Fruit fly (Drosophila melanogaster) whole organism, prepupa: ENCODE results near the gene Nak.

Experiments used
- Blimp-1 ChIP-seq: fragments of 200-800 bp; sonication (Bioruptor generic); optimal IDR thresholded peaks from 3 replicates; lab custom pipeline; 2017; ENCODE audit warnings: missing biosample characterization, missing genetic modification characterization, mild to moderate bottlenecking, moderate library complexity, missing genetic modification reagents
- CG10669 ChIP-seq: fragments of 200-800 bp; sonication (Bioruptor generic); optimal IDR thresholded peaks from 3 replicates; lab custom pipeline; 2018; ENCODE audit warnings: missing biosample characterization, mild to moderate bottlenecking, missing genetic modification characterization, moderate library complexity
- CG11762 ChIP-seq: fragments of 200-800 bp; sonication (Bioruptor generic); optimal IDR thresholded peaks from 3 replicates; lab custom pipeline; 2016; ENCODE audit warnings: missing biosample characterization, missing genetic modification characterization; ENCODE audit not compliant: insufficient read depth
- CG11902 ChIP-seq: fragments of 200-800 bp; sonication (Bioruptor generic); optimal IDR thresholded peaks from 3 replicates; lab custom pipeline; 2016; ENCODE audit warnings: missing biosample characterization, missing genetic modification characterization
- CG15336 ChIP-seq: fragments of 200-800 bp; sonication (Bioruptor generic); IDR thresholded peaks from 2 replicates; pipeline ENCODE4 v1.3.6; 2022; ENCODE audit warnings: missing biosample characterization, missing genetic modification characterization
- CG1621 ChIP-seq: fragments of 200-800 bp; sonication (Bioruptor generic); optimal IDR thresholded peaks from 3 replicates; lab custom pipeline; 2018; ENCODE audit warnings: missing biosample characterization, mild to moderate bottlenecking, missing genetic modification characterization
- CG16779 ChIP-seq: fragments of 200-800 bp; sonication (Bioruptor generic); optimal IDR thresholded peaks from 3 replicates; lab custom pipeline; 2017; ENCODE audit warnings: missing biosample characterization, mild to moderate bottlenecking, missing genetic modification characterization
- CG3032 ChIP-seq: fragments of 200-800 bp; optimal IDR thresholded peaks from 2 replicates; lab custom pipeline; 2019; ENCODE audit warnings: missing biosample characterization, mild to moderate bottlenecking, missing genetic modification characterization, moderate library complexity
- CG4318 ChIP-seq: fragments of 200-800 bp; sonication (Bioruptor generic); optimal IDR thresholded peaks from 3 replicates; lab custom pipeline; 2017; ENCODE audit warnings: missing biosample characterization, mild to moderate bottlenecking, missing genetic modification characterization
- CG6163 ChIP-seq: fragments of 200-800 bp; sonication (Bioruptor generic); IDR thresholded peaks from 3 replicates; pipeline ENCODE4 v1.3.6; 2022; ENCODE audit warnings: missing biosample characterization, missing genetic modification characterization
- CG6276 ChIP-seq: fragments of 200-800 bp; sonication (Bioruptor generic); optimal IDR thresholded peaks from 2 replicates; lab custom pipeline; 2017; ENCODE audit warnings: missing biosample characterization, mild to moderate bottlenecking, missing genetic modification characterization
- CG7368 ChIP-seq: fragments of 200-800 bp; sonication (Bioruptor generic); optimal IDR thresholded peaks from 3 replicates; lab custom pipeline; 2016; ENCODE audit warnings: missing biosample characterization, missing genetic modification characterization
- CG8119 ChIP-seq: fragments of 200-800 bp; sonication (Bioruptor generic); IDR thresholded peaks from 3 replicates; pipeline ENCODE4 v1.3.6; 2022; ENCODE audit warnings: missing biosample characterization, missing genetic modification characterization
- CG8319 ChIP-seq: fragments of 200-800 bp; sonication (Bioruptor generic); optimal IDR thresholded peaks from 3 replicates; lab custom pipeline; 2016; ENCODE audit warnings: missing biosample characterization, missing genetic modification characterization
- CG8632 ChIP-seq: fragments of 200-800 bp; sonication (Bioruptor generic); optimal IDR thresholded peaks from 3 replicates; lab custom pipeline; 2016; ENCODE audit warnings: missing biosample characterization, missing genetic modification characterization
- Eip75B ChIP-seq: fragments of 200-800 bp; sonication (Bioruptor generic); optimal IDR thresholded peaks from 3 replicates; lab custom pipeline; 2016; ENCODE audit warnings: missing biosample characterization, missing genetic modification characterization
- Eip78C ChIP-seq: fragments of 200-800 bp; sonication (Bioruptor generic); peaks from one replicate; lab custom pipeline; 2016; ENCODE audit warnings: missing biosample characterization, missing genetic modification characterization
- Eip93F ChIP-seq: fragments of 200-800 bp; sonication (Bioruptor generic); optimal IDR thresholded peaks from 2 replicates; lab custom pipeline; 2016; ENCODE audit warnings: missing biosample characterization, mild to moderate bottlenecking, missing genetic modification characterization
- Ets96B ChIP-seq: fragments of 200-800 bp; optimal IDR thresholded peaks from 2 replicates; lab custom pipeline; 2019; ENCODE audit warnings: missing biosample characterization, mild to moderate bottlenecking, missing genetic modification characterization, moderate library complexity
- Gug ChIP-seq: fragments of 200-800 bp; sonication (Bioruptor generic); IDR thresholded peaks from 2 replicates; pipeline ENCODE4 v1.3.6; 2022; ENCODE audit warnings: missing biosample characterization, missing genetic modification characterization
- Hr38 ChIP-seq: sonication (Bioruptor generic); optimal IDR thresholded peaks from 2 replicates; lab custom pipeline; 2016; ENCODE audit warnings: missing biosample characterization, missing genetic modification characterization
- Hr39 ChIP-seq: fragments of 200-800 bp; sonication (Bioruptor generic); optimal IDR thresholded peaks from 2 replicates; lab custom pipeline; 2016; ENCODE audit warnings: missing biosample characterization, missing genetic modification characterization
- Hr4 ChIP-seq: fragments of 200-800 bp; sonication (Bioruptor generic); optimal IDR thresholded peaks from 3 replicates; lab custom pipeline; 2016; ENCODE audit warnings: missing biosample characterization, missing genetic modification characterization
- Met ChIP-seq: fragments of 200-800 bp; sonication (Bioruptor generic); optimal IDR thresholded peaks from 3 replicates; lab custom pipeline; 2016; ENCODE audit warnings: missing biosample characterization, missing genetic modification characterization
- Sox102F ChIP-seq: fragments of 200-800 bp; sonication (Bioruptor generic); optimal IDR thresholded peaks from 2 replicates; lab custom pipeline; 2016; ENCODE audit warnings: missing biosample characterization, mild to moderate bottlenecking, missing genetic modification characterization
- Sox15 ChIP-seq: fragments of 200-800 bp; sonication (Bioruptor generic); optimal IDR thresholded peaks from 3 replicates; lab custom pipeline; 2016; ENCODE audit warnings: missing biosample characterization, missing genetic modification characterization
- achi ChIP-seq: fragments of 200-800 bp; sonication (Bioruptor generic); optimal IDR thresholded peaks from 3 replicates; lab custom pipeline; 2016; ENCODE audit warnings: missing biosample characterization, missing genetic modification characterization
- esn ChIP-seq: fragments of 200-800 bp; sonication (Bioruptor generic); optimal IDR thresholded peaks from 2 replicates; lab custom pipeline; 2016; ENCODE audit warnings: missing biosample characterization, mild to moderate bottlenecking, missing genetic modification characterization, moderate library complexity
- fd59A ChIP-seq: fragments of 200-800 bp; sonication (Bioruptor generic); optimal IDR thresholded peaks from 2 replicates; lab custom pipeline; 2017; ENCODE audit warnings: missing biosample characterization, mild to moderate bottlenecking, missing genetic modification characterization, missing genetic modification reagents
- pdm3 ChIP-seq: fragments of 200-800 bp; sonication (Bioruptor generic); optimal IDR thresholded peaks from 3 replicates; lab custom pipeline; 2016; ENCODE audit warnings: missing biosample characterization, missing genetic modification characterization
- salr ChIP-seq, 2 experiments: fragments of 200-800 bp; sonication (Bioruptor generic); optimal IDR thresholded peaks; 3 replicates each; lab custom pipeline; 2016 to 2018; ENCODE audit warnings: missing biosample characterization in 2 of 2, missing genetic modification characterization in 2 of 2, mild to moderate bottlenecking in 1 of 2
- ss ChIP-seq, 2 experiments: fragments of 200-800 bp; sonication (Bioruptor generic); optimal IDR thresholded peaks; 2 replicates in 1 of 2; 3 replicates in 1 of 2; lab custom pipeline; 2017 to 2018; ENCODE audit warnings: mild to moderate bottlenecking in 2 of 2, missing biosample characterization in 2 of 2, missing genetic modification characterization in 2 of 2, moderate library complexity in 1 of 2
- svp ChIP-seq: fragments of 200-800 bp; sonication (Bioruptor generic); peaks from one replicate; lab custom pipeline; 2016; ENCODE audit warnings: missing biosample characterization, missing genetic modification characterization
- vri ChIP-seq: fragments of 200-800 bp; sonication (Bioruptor generic); optimal IDR thresholded peaks from 3 replicates; lab custom pipeline; 2016; ENCODE audit warnings: missing biosample characterization, mild to moderate bottlenecking, missing genetic modification characterization

The Nak gene

dm6 chr2L:18936056-18936455, 32.5 kb downstream of the Nak start:
- TF ChIP-seq esn (GFP tag; lab: Kevin White, UChicago) (peak; percentile 8), CG1621 (tag; lab: Kevin White, UChicago) (peak; percentile 99), vri (GFP tag; lab: Kevin White, UChicago) (no peak), CG8319 (GFP tag; lab: Kevin White, UChicago) (no peak), CG6163 (GFP tag; lab: Robert Waterston, UW) (peak; percentile 49; the same call in 1 of the 3 replicates)
- TF ChIP-seq, all 60 proteins: peak for 3

- TF ChIP-seq Gug (no peak), CG3032 (no peak), CG8632 (no peak), CG6276 (GFP tag; lab: Kevin White, UChicago) (no peak), CG1621 (tag; lab: Kevin White, UChicago) (no peak), CG4318 (no peak), Met (no peak), Eip75B (GFP tag; lab: Kevin White, UChicago) (no peak), CG15336 (GFP tag; lab: Robert Waterston, UW) (no peak), fd59A (GFP tag; lab: Kevin White, UChicago) (no peak), Hr39 (GFP tag; lab: Kevin White, UChicago) (no peak), CG8119 (GFP tag; lab: Robert Waterston, UW) (no peak), Blimp-1 (no peak), CG6163 (GFP tag; lab: Robert Waterston, UW) (no peak)
Observed at dm6 chr2L:18934588-18934987, 34.0 kb downstream of the Nak start.

- no peak for TF ChIP-seq CG15336 (GFP tag; lab: Robert Waterston, UW)
- TF ChIP-seq CG16779 (tag; lab: Kevin White, UChicago) = no peak
- TF ChIP-seq salr (GFP tag; optimal IDR thresholded peaks at IDR 0.05; lab: Kevin White, UChicago) = no peak
- TF ChIP-seq Met = no peak
- no peak for TF ChIP-seq CG10669 (GFP tag; lab: Kevin White, UChicago)
- TF ChIP-seq Sox15 (GFP tag; lab: Kevin White, UChicago) = no peak
- TF ChIP-seq svp = no peak
- TF ChIP-seq Eip75B (GFP tag; lab: Kevin White, UChicago) = no peak
- no peak for TF ChIP-seq CG11762
- no peak for TF ChIP-seq ss (GFP tag; optimal IDR thresholded peaks at IDR 0.05; lab: Kevin White, UChicago)
- TF ChIP-seq Hr4 (GFP tag; lab: Kevin White, UChicago) = no peak
- no peak for TF ChIP-seq achi (GFP tag; lab: Kevin White, UChicago)
- no peak for TF ChIP-seq Hr38 (GFP tag; lab: Kevin White, UChicago)
- TF ChIP-seq CG8632 = no peak
- no peak for TF ChIP-seq CG7368 (GFP tag; lab: Kevin White, UChicago)
- TF ChIP-seq Sox102F = no peak
- TF ChIP-seq pdm3 (GFP tag; lab: Kevin White, UChicago) = no peak
- no peak for TF ChIP-seq CG1621 (tag; lab: Kevin White, UChicago)
Observed at dm6 chr2L:18933867-18934266, 34.7 kb downstream of the Nak start.

dm6 chr2L:18930352-18931122, 38.0 kb downstream of the Nak start:
- TF ChIP-seq Eip78C (GFP tag; lab: Kevin White, UChicago) (peak; percentile 33), CG11902 (GFP tag; lab: Kevin White, UChicago) (no peak)

dm6 chr2L:18929595-18929994, 38.9 kb downstream of the Nak start:
- TF ChIP-seq CG11902 (GFP tag; lab: Kevin White, UChicago) (no peak), Eip93F (GFP tag; lab: Kevin White, UChicago) (no peak), CG6163 (GFP tag; lab: Robert Waterston, UW) (no peak), Ets96B (no peak), CG8119 (GFP tag; lab: Robert Waterston, UW) (peak; percentile 26; the same call in 1 of the 3 replicates), Eip78C (GFP tag; lab: Kevin White, UChicago) (peak; percentile 46), esn (GFP tag; lab: Kevin White, UChicago) (no peak)
